Worm (Caenorhabditis elegans): ENCODE measurements around the gene slc-5A12.
A peak's percentile ranks its signal among the peaks of the same experiment; 100 is the strongest.

The slc-5A12 gene

ce11 chrIV:11924092-11924491, 13.1 kb upstream of the slc-5A12 start:
- TF ChIP-seq nhr-11 (tag; optimal IDR thresholded peaks at IDR 0.05), result no peak
- no peak for TF ChIP-seq ceh-63 (GFP tag; optimal IDR thresholded peaks at IDR 0.05)
- no peak for TF ChIP-seq elt-2 (tag; optimal IDR thresholded peaks at IDR 0.05)
- TF ChIP-seq unc-98 (GFP tag; IDR thresholded peaks at IDR 0.05), result no peak
- no peak for TF ChIP-seq irx-1 (tag; optimal IDR thresholded peaks at IDR 0.05)
- no peak for TF ChIP-seq C16A3.4 (tag; optimal IDR thresholded peaks at IDR 0.05)
- no peak for TF ChIP-seq hlh-4 (tag; optimal IDR thresholded peaks at IDR 0.05)
- no peak for TF ChIP-seq tbx-2 (tag; optimal IDR thresholded peaks at IDR 0.05)
- TF ChIP-seq elt-3 (tag; optimal IDR thresholded peaks at IDR 0.05), result no peak
- TF ChIP-seq ztf-4 (tag; optimal IDR thresholded peaks at IDR 0.05), result no peak
- TF ChIP-seq lin-15B (tag; optimal IDR thresholded peaks at IDR 0.05), result no peak
- no peak for TF ChIP-seq fkh-8 (tag; optimal IDR thresholded peaks at IDR 0.05)
- no peak for TF ChIP-seq ceh-88 (GFP tag; IDR thresholded peaks at IDR 0.05)
- TF ChIP-seq sox-4 (tag; optimal IDR thresholded peaks at IDR 0.05), result no peak

ce11 chrIV:11925346-11926075, 11.7 kb upstream of the slc-5A12 start, which contains the start of the genes srlf-33 and srlf-32:
Gene srlf-33, minus strand, starts transcription at chrIV:11925446.
Gene srlf-32, plus strand, starts transcription at chrIV:11926025.
- TF ChIP-seq nhr-47 (tag; optimal IDR thresholded peaks at IDR 0.05) (no peak), pqm-1 (tag; optimal IDR thresholded peaks at IDR 0.05) (no peak), efl-1 (optimal IDR thresholded peaks at IDR 0.05) (no peak), efl-1 (GFP tag; optimal IDR thresholded peaks at IDR 0.05 in 1 of 2) (peak in 1 of 2 experiments; percentile 43), snu-23 (GFP tag; optimal IDR thresholded peaks at IDR 0.05) (no peak)

- TF ChIP-seq lin-35 (GFP tag; optimal IDR thresholded peaks at IDR 0.05) (peak; percentile 36 to 76), ces-1 (GFP tag; optimal IDR thresholded peaks at IDR 0.05) (no peak), hpl-2 (GFP tag; optimal IDR thresholded peaks at IDR 0.05) (no peak), sox-4 (tag; optimal IDR thresholded peaks at IDR 0.05) (no peak), skn-1 (tag; optimal IDR thresholded peaks at IDR 0.05) (peak; percentile 55), lsy-2 (tag; optimal IDR thresholded peaks at IDR 0.05) (peak in 1 of 2 experiments; percentile 66), nhr-47 (tag; optimal IDR thresholded peaks at IDR 0.05) (peak; percentile 56), fkh-10 (GFP tag; optimal IDR thresholded peaks at IDR 0.05) (no peak), efl-1 (optimal IDR thresholded peaks at IDR 0.05) (peak; percentile 27 to 46), efl-1 (GFP tag; optimal IDR thresholded peaks at IDR 0.05 in 1 of 2) (peak; percentile 6 to 88), ceh-8 (GFP tag; optimal IDR thresholded peaks at IDR 0.05) (no peak), grh-1 (GFP tag; IDR thresholded peaks at IDR 0.05) (peak; percentile 27; the same call in 1 of the 2 replicates), mef-2 (tag; optimal IDR thresholded peaks at IDR 0.05) (no peak), aly-2 (tag; optimal IDR thresholded peaks at IDR 0.05) (no peak), unc-130 (tag; optimal IDR thresholded peaks at IDR 0.05) (no peak), sptf-1 (tag; optimal IDR thresholded peaks at IDR 0.05) (no peak), vab-15 (tag; optimal IDR thresholded peaks at IDR 0.05) (no peak), unc-86 (tag; optimal IDR thresholded peaks at IDR 0.05) (no peak), ceh-63 (GFP tag; optimal IDR thresholded peaks at IDR 0.05) (no peak), nhr-84 (tag; optimal IDR thresholded peaks at IDR 0.05) (no peak), C34B4.2 (tag; optimal IDR thresholded peaks at IDR 0.05) (no peak), alr-1 (tag; optimal IDR thresholded peaks at IDR 0.05; ENCODE audit: borderline replicate concordance) (no peak), ztf-4 (tag; optimal IDR thresholded peaks at IDR 0.05) (no peak), mdl-1 (tag; optimal IDR thresholded peaks at IDR 0.05) (peak in 1 of 2 experiments; percentile 58), ama-1 (optimal IDR thresholded peaks at IDR 0.05) (no peak), ets-5 (GFP tag; IDR thresholded peaks at IDR 0.05) (no peak), ztf-11 (tag; optimal IDR thresholded peaks at IDR 0.05) (peak in 1 of 2 experiments; percentile 9), egl-27 (tag; optimal IDR thresholded peaks at IDR 0.05) (no peak), pqm-1 (tag; optimal IDR thresholded peaks at IDR 0.05) (no peak), snu-23 (GFP tag; optimal IDR thresholded peaks at IDR 0.05) (peak; percentile 76), blmp-1 (tag; optimal IDR thresholded peaks at IDR 0.05) (peak; percentile 19), nhr-19 (GFP tag; conservative IDR thresholded peaks at IDR 0.05) (peak; percentile 63), nhr-90 (tag; optimal IDR thresholded peaks at IDR 0.05; ENCODE audit: poor library complexity) (peak; percentile 68), irx-1 (tag; optimal IDR thresholded peaks at IDR 0.05) (peak; percentile 38), C16A3.4 (tag; optimal IDR thresholded peaks at IDR 0.05) (peak; percentile 43), pax-3 (tag; optimal IDR thresholded peaks at IDR 0.05) (no peak), elt-2 (tag; optimal IDR thresholded peaks at IDR 0.05) (peak; percentile 32), dsc-1 (tag; optimal IDR thresholded peaks at IDR 0.05) (no peak), zag-1 (tag; optimal IDR thresholded peaks at IDR 0.05) (no peak)
Observed at ce11 chrIV:11928388-11928787, 8.8 kb upstream of the slc-5A12 start.

Data from whole organism, L1 larva.